Worm (Caenorhabditis elegans): Measurements from ENCODE around the gene nhr-11.

Gene nhr-11

DNA sequence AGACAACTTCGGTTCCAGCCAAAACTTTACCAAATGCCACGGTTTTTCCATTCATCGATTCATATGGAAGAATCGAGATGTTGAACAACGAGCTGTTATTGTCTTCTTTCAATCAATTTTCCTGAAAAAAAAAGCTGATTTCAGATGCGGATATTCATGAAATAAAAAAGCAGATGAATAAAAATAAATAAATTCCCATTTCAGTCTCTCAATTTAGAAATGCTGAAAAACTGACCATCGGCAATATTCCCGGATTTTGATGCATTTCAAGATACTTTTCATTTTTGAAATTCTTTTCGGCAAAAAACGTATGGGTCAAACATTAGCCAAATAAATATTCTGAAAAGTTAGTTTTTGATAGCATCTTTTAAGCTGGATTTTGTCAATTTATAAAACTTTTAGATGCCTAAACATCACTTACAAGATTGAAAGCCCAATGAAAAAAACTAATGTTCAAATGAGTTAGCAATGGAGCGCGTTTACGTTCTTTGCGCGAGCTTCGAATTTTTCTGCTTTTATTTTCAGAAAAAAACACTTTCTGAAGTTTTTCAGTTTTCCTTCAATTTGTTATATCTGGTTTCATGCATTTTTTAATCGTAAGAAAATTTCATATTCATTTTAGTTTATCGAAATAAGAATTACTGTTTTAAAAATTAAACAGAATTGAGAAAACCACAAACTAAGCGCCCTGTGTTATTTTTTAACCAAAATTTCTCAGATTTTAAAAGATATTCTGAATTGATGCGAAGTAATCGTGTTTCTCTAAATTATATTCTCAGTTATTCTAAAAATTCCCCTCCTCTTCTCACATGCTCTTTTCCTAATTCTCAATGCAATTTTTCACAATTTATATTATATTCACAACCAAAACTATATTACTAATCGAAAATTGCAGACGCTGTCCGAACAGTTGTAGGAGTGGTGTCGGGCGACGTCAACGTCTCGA lies 34.5 kb downstream of the nhr-11 start, which contains the start of the genes C01F6.14 and fem-3 (continued):
- TF ChIP-seq lin-35 (GFP tag; optimal IDR thresholded peaks at IDR 0.05) (peak; percentile 55 to 81), aly-2 (tag; optimal IDR thresholded peaks at IDR 0.05) (no peak), ama-1 (optimal IDR thresholded peaks at IDR 0.05) (no peak), lsy-2 (tag; optimal IDR thresholded peaks at IDR 0.05) (peak in 1 of 2 experiments; percentile 54), nhr-85 (tag) (peak; percentile 41)

DNA sequence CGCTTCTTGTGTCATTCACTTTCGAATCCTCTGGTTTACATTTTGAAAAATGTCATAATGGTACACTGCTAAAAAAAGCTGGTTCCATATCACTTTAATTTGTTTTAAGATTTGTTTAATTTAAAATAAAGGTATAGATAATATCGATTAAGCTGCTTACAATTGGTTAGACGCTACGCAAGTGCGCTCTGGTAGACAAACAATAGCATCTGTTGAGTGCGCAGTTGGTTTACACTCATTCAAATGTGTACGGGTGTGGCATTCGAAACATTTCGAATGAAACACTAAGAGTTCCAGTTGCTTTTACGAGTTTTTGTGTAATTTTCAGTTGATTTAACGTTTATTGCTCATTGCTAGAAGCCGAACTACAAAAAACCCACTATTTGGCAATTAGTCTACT lies 37.7 kb downstream of the nhr-11 start:
- no peak for TF ChIP-seq alr-1 (tag; optimal IDR thresholded peaks at IDR 0.05; ENCODE audit: borderline replicate concordance)
- no peak for TF ChIP-seq fos-1 (tag; optimal IDR thresholded peaks at IDR 0.05)
- peak; percentile 39 for TF ChIP-seq nhr-77 (tag; optimal IDR thresholded peaks at IDR 0.05)
- TF ChIP-seq egl-27 (tag; optimal IDR thresholded peaks at IDR 0.05), result no peak
- no peak for TF ChIP-seq ztf-4 (tag; optimal IDR thresholded peaks at IDR 0.05)
- TF ChIP-seq egl-13 (tag; optimal IDR thresholded peaks at IDR 0.05), result no peak
- no peak for TF ChIP-seq pax-3 (tag; optimal IDR thresholded peaks at IDR 0.05)
- TF ChIP-seq rnt-1 (tag; optimal IDR thresholded peaks at IDR 0.05), result peak; percentile 13
- TF ChIP-seq hpl-2 (GFP tag; optimal IDR thresholded peaks at IDR 0.05), result no peak
- peak in 2 of 3 experiments; percentile 38 to 64 for TF ChIP-seq dpl-1 (GFP tag; optimal IDR thresholded peaks at IDR 0.05)
- TF ChIP-seq nhr-47 (tag; optimal IDR thresholded peaks at IDR 0.05), result no peak
- TF ChIP-seq fkh-8 (tag; optimal IDR thresholded peaks at IDR 0.05), result no peak
- peak; percentile 41 for TF ChIP-seq C16A3.4 (tag; optimal IDR thresholded peaks at IDR 0.05)
- no peak for TF ChIP-seq grh-1 (GFP tag; IDR thresholded peaks at IDR 0.05)
- TF ChIP-seq tbx-2 (tag; optimal IDR thresholded peaks at IDR 0.05), result no peak
- no peak for TF ChIP-seq dsc-1 (tag; optimal IDR thresholded peaks at IDR 0.05)
- TF ChIP-seq nhr-85 (tag), result no peak
- no peak for TF ChIP-seq Y116A8C.19 (tag; optimal IDR thresholded peaks at IDR 0.05; ENCODE audit: borderline replicate concordance)
- no peak for TF ChIP-seq zag-1 (tag; optimal IDR thresholded peaks at IDR 0.05)
- no peak for TF ChIP-seq nhr-76 (tag; optimal IDR thresholded peaks at IDR 0.05)
- no peak for TF ChIP-seq nhr-90 (tag; optimal IDR thresholded peaks at IDR 0.05; ENCODE audit: poor library complexity)
- TF ChIP-seq mep-1 (tag; optimal IDR thresholded peaks at IDR 0.05), result peak; percentile 65
- no peak for TF ChIP-seq mdl-1 (tag; optimal IDR thresholded peaks at IDR 0.05)
- TF ChIP-seq ces-1 (GFP tag; optimal IDR thresholded peaks at IDR 0.05), result no peak
- TF ChIP-seq sox-4 (tag; optimal IDR thresholded peaks at IDR 0.05), result no peak
- TF ChIP-seq ztf-11 (tag; optimal IDR thresholded peaks at IDR 0.05), result no peak
- TF ChIP-seq lin-39 (tag; optimal IDR thresholded peaks at IDR 0.05), result no peak
- no peak for TF ChIP-seq nhr-84 (tag; optimal IDR thresholded peaks at IDR 0.05)
- peak; percentile 26 for TF ChIP-seq xbp-1 (tag; optimal IDR thresholded peaks at IDR 0.05)
- no peak for TF ChIP-seq ets-5 (GFP tag; IDR thresholded peaks at IDR 0.05)
- no peak for TF ChIP-seq fkh-10 (GFP tag; optimal IDR thresholded peaks at IDR 0.05)
- no peak for TF ChIP-seq lin-13 (GFP tag; optimal IDR thresholded peaks at IDR 0.05)
- TF ChIP-seq nhr-237 (tag; optimal IDR thresholded peaks at IDR 0.05), result no peak
- no peak for TF ChIP-seq sptf-1 (tag; optimal IDR thresholded peaks at IDR 0.05)
- TF ChIP-seq unc-130 (tag; optimal IDR thresholded peaks at IDR 0.05), result no peak
- TF ChIP-seq jun-1 (tag; optimal IDR thresholded peaks at IDR 0.05), result no peak
- TF ChIP-seq mab-9 (GFP tag; IDR thresholded peaks at IDR 0.05), result no peak
- TF ChIP-seq nhr-71 (tag; optimal IDR thresholded peaks at IDR 0.05), result peak; percentile 49
- TF ChIP-seq lin-14 (GFP tag; optimal IDR thresholded peaks at IDR 0.05), result peak; percentile 72
- TF ChIP-seq fkh-4 (tag; optimal IDR thresholded peaks at IDR 0.05; ENCODE audit: borderline replicate concordance), result no peak
- no peak for TF ChIP-seq aha-1 (tag; optimal IDR thresholded peaks at IDR 0.05)
- no peak for TF ChIP-seq lir-3 (tag; optimal IDR thresholded peaks at IDR 0.05; ENCODE audit: poor library complexity)
- TF ChIP-seq F16B12.6 (tag; optimal IDR thresholded peaks at IDR 0.05), result peak; percentile 17
- no peak for TF ChIP-seq isw-1 (GFP tag; IDR thresholded peaks at IDR 0.05)
- TF ChIP-seq lin-15B (tag; optimal IDR thresholded peaks at IDR 0.05), result peak; percentile 43
- no peak for TF ChIP-seq elt-3 (tag; optimal IDR thresholded peaks at IDR 0.05)
